Fruit fly (Drosophila melanogaster): ENCODE data around the gene CG9259.

- TF ChIP-seq ey (GFP tag; optimal IDR thresholded peaks at IDR 0.05) (no peak), Jra (GFP tag; optimal IDR thresholded peaks at IDR 0.05) (no peak), psq (GFP tag; optimal IDR thresholded peaks at IDR 0.05) (no peak), lola (GFP tag; optimal IDR thresholded peaks at IDR 0.05) (no peak), fru (GFP tag; optimal IDR thresholded peaks at IDR 0.05) (no peak), woc (GFP tag; optimal IDR thresholded peaks at IDR 0.05) (no peak), Myc (optimal IDR thresholded peaks at IDR 0.05) (no peak)
These were observed 26.5 kb downstream of the CG9259 start for dm6 chr2L:21115687-21116086.

All from whole organism, wandering third instar larva.